Fruit fly (Drosophila melanogaster) whole organism, embryonic: ENCODE data around the gene PolD2.

ENCODE experiments used
- Adf1 ChIP-seq: fragments of 200-800 bp; sonication (Bioruptor generic); IDR thresholded peaks from 2 replicates; pipeline ENCODE4 v1.3.6; 2022; ENCODE audit warnings: missing biosample characterization, missing genetic modification characterization
- Blimp-1 ChIP-seq: fragments of 200-800 bp; sonication (Bioruptor generic); optimal IDR thresholded peaks from 3 replicates; lab custom pipeline; 2018; ENCODE audit warnings: missing biosample characterization, missing genetic modification characterization, mild to moderate bottlenecking, moderate library complexity, missing genetic modification reagents
- CG10543 ChIP-seq: fragments of 200-800 bp; sonication (Bioruptor generic); optimal IDR thresholded peaks from 3 replicates; lab custom pipeline; 2017; ENCODE audit warnings: missing biosample characterization, mild to moderate bottlenecking, missing genetic modification characterization, moderate library complexity
- CG12104 ChIP-seq: fragments of 200-800 bp; sonication (Bioruptor generic); optimal IDR thresholded peaks from 3 replicates; lab custom pipeline; 2016; ENCODE audit warnings: missing biosample characterization, missing genetic modification characterization
- CG13123 ChIP-seq: fragments of 200-800 bp; sonication (Bioruptor generic); optimal IDR thresholded peaks from 2 replicates; lab custom pipeline; 2016; ENCODE audit warnings: missing biosample characterization, missing genetic modification characterization
- CG13296 ChIP-seq: fragments of 200-800 bp; sonication (Bioruptor generic); optimal IDR thresholded peaks from 3 replicates; lab custom pipeline; 2018; ENCODE audit warnings: missing biosample characterization, mild to moderate bottlenecking, missing genetic modification characterization
- CG14860 ChIP-seq: fragments of 200-800 bp; sonication (Bioruptor generic); IDR thresholded peaks from 3 replicates; pipeline ENCODE4 v1.3.6; 2022; ENCODE audit warnings: missing biosample characterization, missing genetic modification characterization; ENCODE audit not compliant: partially characterized antibody
- CG15269 ChIP-seq: fragments of 200-800 bp; sonication (Bioruptor generic); optimal IDR thresholded peaks from 2 replicates; lab custom pipeline; 2018; ENCODE audit warnings: missing biosample characterization, mild to moderate bottlenecking, missing genetic modification characterization, moderate library complexity
- CG1602 ChIP-seq: fragments of 200-800 bp; sonication (Bioruptor generic); optimal IDR thresholded peaks from 3 replicates; lab custom pipeline; 2016; ENCODE audit warnings: missing biosample characterization, missing genetic modification characterization
- CG1603 ChIP-seq: fragments of 200-800 bp; sonication (Bioruptor generic); optimal IDR thresholded peaks from 2 replicates; lab custom pipeline; 2019; ENCODE audit warnings: missing biosample characterization, mild to moderate bottlenecking, missing genetic modification characterization, moderate library complexity
- CG16779 ChIP-seq: fragments of 200-800 bp; sonication (Bioruptor generic); IDR thresholded peaks from 2 replicates; pipeline ENCODE4 v1.3.6; 2022; ENCODE audit warnings: missing biosample characterization, missing genetic modification characterization
- CG18476 ChIP-seq: fragments of 200-800 bp; sonication (Bioruptor generic); optimal IDR thresholded peaks from 2 replicates; lab custom pipeline; 2016; ENCODE audit warnings: missing biosample characterization, mild to moderate bottlenecking, missing genetic modification characterization
- CG3163 ChIP-seq: fragments of 200-800 bp; sonication (Bioruptor generic); optimal IDR thresholded peaks from 3 replicates; lab custom pipeline; 2016; ENCODE audit warnings: missing biosample characterization, missing genetic modification characterization
- CG5180 ChIP-seq: fragments of 200-800 bp; sonication (Bioruptor generic); optimal IDR thresholded peaks from 3 replicates; lab custom pipeline; 2017; ENCODE audit warnings: missing biosample characterization, missing genetic modification characterization, mild to moderate bottlenecking, moderate library complexity, missing genetic modification reagents
- CG6689 ChIP-seq: fragments of 200-800 bp; sonication (Bioruptor generic); IDR thresholded peaks from 2 replicates; pipeline ENCODE4 v1.3.6; 2022; ENCODE audit warnings: missing biosample characterization, missing genetic modification characterization
- CG6854 ChIP-seq: fragments of 200-800 bp; sonication (Bioruptor generic); optimal IDR thresholded peaks from 3 replicates; lab custom pipeline; 2017; ENCODE audit warnings: missing biosample characterization, mild to moderate bottlenecking, missing genetic modification characterization
- Dbx ChIP-seq: fragments of 200-800 bp; sonication (Bioruptor generic); IDR thresholded peaks from 3 replicates; pipeline ENCODE4 v1.3.6; 2022; ENCODE audit warnings: missing biosample characterization, missing genetic modification characterization
- Dip2 ChIP-seq: fragments of 200-800 bp; sonication (Bioruptor generic); IDR thresholded peaks from 2 replicates; pipeline ENCODE4 v1.3.6; 2022; ENCODE audit warnings: missing biosample characterization, missing genetic modification characterization
- Dp ChIP-seq: fragments of 200-800 bp; sonication (Bioruptor generic); optimal IDR thresholded peaks from 2 replicates; lab custom pipeline; 2018; ENCODE audit warnings: missing biosample characterization, mild to moderate bottlenecking, missing genetic modification characterization, moderate library complexity
- Dref ChIP-seq: fragments of 200-800 bp; sonication (Bioruptor generic); IDR thresholded peaks from 2 replicates; pipeline ENCODE4 v1.3.6; 2022; ENCODE audit warnings: missing biosample characterization, missing genetic modification characterization
- E2f2 ChIP-seq: fragments of 200-800 bp; sonication (Bioruptor generic); IDR thresholded peaks from 2 replicates; pipeline ENCODE4 v1.3.6; 2022; ENCODE audit warnings: missing biosample characterization, missing genetic modification characterization
- Gug ChIP-seq: fragments of 200-800 bp; sonication (Bioruptor generic); IDR thresholded peaks from 4 replicates; pipeline ENCODE4 v1.3.6; 2022; ENCODE audit warnings: missing biosample characterization, missing genetic modification characterization
- HmgD ChIP-seq: fragments of 200-800 bp; sonication (Bioruptor generic); optimal IDR thresholded peaks from 3 replicates; lab custom pipeline; 2016; ENCODE audit warnings: missing biosample characterization, missing genetic modification characterization
- Hmx ChIP-seq: fragments of 200-800 bp; sonication (Bioruptor generic); optimal IDR thresholded peaks from 2 replicates; lab custom pipeline; 2016; ENCODE audit warnings: missing biosample characterization, missing genetic modification characterization
- Hr78 ChIP-seq, 2 experiments: fragments of 200-800 bp in 1 of 2; fragments of >200 bp in 1 of 2; sonication (Bioruptor generic) in 1 of 2; optimal IDR thresholded peaks; 2 replicates each; lab custom pipeline; 2017 to 2019; ENCODE audit warnings: missing biosample characterization in 2 of 2, missing genetic modification characterization in 2 of 2, mild to moderate bottlenecking in 1 of 2, moderate library complexity in 1 of 2
- Med ChIP-seq: fragments of 200-800 bp; sonication (Bioruptor generic); peaks from one replicate; lab custom pipeline; 2016; ENCODE audit warnings: missing biosample characterization, missing genetic modification characterization, mild to moderate bottlenecking, inconsistent platforms, moderate library complexity
- Nf-YB ChIP-seq: fragments of 200-800 bp; sonication (Bioruptor generic); optimal IDR thresholded peaks from 3 replicates; lab custom pipeline; 2019; ENCODE audit warnings: missing biosample characterization, mild to moderate bottlenecking, missing genetic modification characterization, moderate library complexity
- Opbp ChIP-seq: fragments of 200-800 bp; sonication (Bioruptor generic); IDR thresholded peaks from 3 replicates; pipeline ENCODE4 v1.3.6; 2022; ENCODE audit warnings: missing biosample characterization, missing genetic modification characterization; ENCODE audit not compliant: partially characterized antibody
- Rfx ChIP-seq: fragments of 200-800 bp; sonication (Bioruptor generic); IDR thresholded peaks from 2 replicates; pipeline ENCODE4 v1.3.6; 2022; ENCODE audit warnings: missing biosample characterization, missing genetic modification characterization
- Taf1 ChIP-seq: fragments of 200-800 bp; sonication (Bioruptor generic); IDR thresholded peaks from 2 replicates; pipeline ENCODE4 v1.3.6; 2022; ENCODE audit warnings: missing biosample characterization, missing genetic modification characterization
- bowl ChIP-seq: fragments of 200-800 bp; sonication (Bioruptor generic); IDR thresholded peaks from 2 replicates; pipeline ENCODE4 v1.3.6; 2022; ENCODE audit warnings: missing biosample characterization, missing genetic modification characterization
- chinmo ChIP-seq: fragments of 200-800 bp; sonication (Bioruptor generic); IDR thresholded peaks from 4 replicates; pipeline ENCODE4 v1.3.6; 2022; ENCODE audit warnings: missing biosample characterization, missing genetic modification characterization; ENCODE audit not compliant: partially characterized antibody
- chm ChIP-seq: fragments of 200-800 bp; sonication (Bioruptor generic); IDR thresholded peaks from 2 replicates; pipeline ENCODE4 v1.3.6; 2022; ENCODE audit warnings: missing biosample characterization, missing genetic modification characterization
- ci ChIP-seq: fragments of 200-800 bp; sonication (Bioruptor generic); IDR thresholded peaks from 3 replicates; pipeline ENCODE4 v1.3.6; 2022; ENCODE audit warnings: missing biosample characterization, missing genetic modification characterization
- croc ChIP-seq: fragments of 200-800 bp; sonication (Bioruptor generic); conservative IDR thresholded peaks from 3 replicates; pipeline ENCODE4 v1.3.6; 2022; ENCODE audit warnings: missing biosample characterization, missing genetic modification characterization
- crol ChIP-seq: fragments of 200-800 bp; sonication (Bioruptor generic); IDR thresholded peaks from 2 replicates; pipeline ENCODE4 v1.3.6; 2022; ENCODE audit warnings: missing biosample characterization, missing genetic modification characterization
- en ChIP-seq: fragments of 200-800 bp; sonication (Bioruptor generic); optimal IDR thresholded peaks from 2 replicates; lab custom pipeline; 2016; ENCODE audit warnings: missing biosample characterization, missing genetic modification characterization
- ftz-f1 ChIP-seq: fragments of 200-800 bp; sonication (Bioruptor generic); optimal IDR thresholded peaks from 2 replicates; lab custom pipeline; 2016; ENCODE audit warnings: missing biosample characterization, missing genetic modification characterization
- gcm2 ChIP-seq: fragments of 200-800 bp; sonication (Bioruptor generic); optimal IDR thresholded peaks from 2 replicates; lab custom pipeline; 2016; ENCODE audit warnings: missing biosample characterization, missing genetic modification characterization
- lab ChIP-seq: fragments of 200-800 bp; sonication (Bioruptor generic); optimal IDR thresholded peaks from 3 replicates; lab custom pipeline; 2017; ENCODE audit warnings: missing biosample characterization, missing genetic modification characterization, mild to moderate bottlenecking, moderate library complexity, missing genetic modification reagents
- oc ChIP-seq: fragments of 200-800 bp; sonication (Bioruptor generic); optimal IDR thresholded peaks from 2 replicates; lab custom pipeline; 2018; ENCODE audit warnings: missing biosample characterization, mild to moderate bottlenecking, missing genetic modification characterization, moderate library complexity
- otp ChIP-seq: fragments of 200-800 bp; sonication (Bioruptor generic); IDR thresholded peaks from 3 replicates; pipeline ENCODE4, ENCODE4 v1.3.6; 2022; ENCODE audit warnings: missing biosample characterization, missing genetic modification characterization
- pros ChIP-seq: fragments of 200-800 bp; sonication (Bioruptor generic); optimal IDR thresholded peaks from 3 replicates; lab custom pipeline; 2019; ENCODE audit warnings: missing biosample characterization, mild to moderate bottlenecking, missing genetic modification characterization, moderate library complexity
- sob ChIP-seq: fragments of 200-800 bp; sonication (Bioruptor generic); IDR thresholded peaks from 2 replicates; pipeline ENCODE4 v1.3.6; 2022; ENCODE audit warnings: missing biosample characterization, missing genetic modification characterization
- sug ChIP-seq: fragments of 200-800 bp; optimal IDR thresholded peaks from 2 replicates; lab custom pipeline; 2019; ENCODE audit warnings: missing biosample characterization, mild to moderate bottlenecking, missing genetic modification characterization, moderate library complexity
- tgo ChIP-seq: fragments of 200-800 bp; sonication (Bioruptor generic); IDR thresholded peaks from 3 replicates; pipeline ENCODE4 v1.3.6; 2022; ENCODE audit warnings: missing biosample characterization, missing genetic modification characterization
- tna ChIP-seq: fragments of 200-800 bp; sonication (Bioruptor generic); IDR thresholded peaks from 2 replicates; pipeline ENCODE4 v1.3.6; 2022; ENCODE audit warnings: missing biosample characterization, missing genetic modification characterization; ENCODE audit not compliant: partially characterized antibody
- unc-4 ChIP-seq: fragments of 200-800 bp; sonication (Bioruptor generic); IDR thresholded peaks from 2 replicates; pipeline ENCODE4 v1.3.6; 2022; ENCODE audit warnings: missing biosample characterization, missing genetic modification characterization; ENCODE audit not compliant: partially characterized antibody
- z ChIP-seq: fragments of 200-800 bp; sonication (Bioruptor generic); IDR thresholded peaks from 3 replicates; pipeline ENCODE4 v1.3.6; 2022; ENCODE audit warnings: missing biosample characterization, missing genetic modification characterization
- zen2 ChIP-seq: fragments of 200-800 bp; sonication (Bioruptor generic); IDR thresholded peaks from 3 replicates; pipeline ENCODE4 v1.3.6; 2022; ENCODE audit warnings: missing biosample characterization, missing genetic modification characterization; ENCODE audit not compliant: partially characterized antibody

The PolD2 gene

DNA sequence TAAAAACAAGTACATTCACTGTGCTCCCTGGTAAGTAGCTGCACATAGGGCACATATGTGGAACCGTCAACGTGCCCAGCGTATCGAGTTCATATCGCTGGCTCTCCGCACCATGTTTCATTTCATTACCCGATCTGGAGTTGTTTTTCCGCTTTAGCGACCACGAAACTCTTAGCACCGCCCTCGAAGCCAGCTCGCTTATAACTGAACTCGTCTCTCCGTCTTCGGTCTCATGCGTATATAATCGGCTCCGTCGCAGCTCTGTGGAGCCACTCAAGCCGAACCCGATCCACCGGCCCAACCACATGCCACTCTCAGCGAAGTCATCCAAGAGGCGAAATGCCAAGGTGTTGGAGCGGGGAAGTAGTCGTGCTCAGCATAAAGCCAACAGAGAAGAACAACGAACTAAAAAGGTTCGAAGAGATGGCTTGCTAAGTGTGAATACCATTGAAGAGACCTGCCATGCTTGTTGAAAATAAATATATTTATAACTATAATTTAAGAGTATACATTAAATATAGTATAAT lies 19.9 kb upstream of the PolD2 start, which contains the start of gene Cht2 (continued):
- TF ChIP-seq oc (tag; lab: Kevin White, UChicago) (peak; percentile 11), Med (peak; percentile 76), Dbx (0 out of 3 replicates have a peak, but pooled peaks have one; percentile 20), CG6854 (GFP tag; lab: Kevin White, UChicago) (peak; percentile 23), ci (GFP tag; lab: Robert Waterston, UW) (peak; percentile 58; the same call in 1 of the 3 replicates), CG18476 (GFP tag; lab: Kevin White, UChicago) (peak; percentile 34), Rfx (GFP tag; lab: Robert Waterston, UW) (peak; percentile 28; the same call in 1 of the 2 replicates), CG16779 (GFP tag; lab: Robert Waterston, UW) (0 out of 2 replicates have a peak, but pooled peaks have one; percentile 11), croc (no peak), sob (GFP tag; lab: Robert Waterston, UW) (peak; percentile 51; the same call in 1 of the 2 replicates), chinmo (GFP tag; lab: Robert Waterston, UW) (peak; percentile 76; the same call in 1 of the 4 replicates), CG10543 (peak; percentile 73), lab (no peak), pros (GFP tag; lab: Kevin White, UChicago) (peak; percentile 91), unc-4 (peak; percentile 21; the same call in 1 of the 2 replicates), CG5180 (peak; percentile 81), CG12104 (GFP tag; lab: Kevin White, UChicago) (no peak), otp (GFP tag; lab: Robert Waterston, UW) (no peak), Nf-YB (GFP tag; lab: Kevin White, UChicago) (peak; percentile 1), CG13123 (no peak), Gug (no peak), Hr78 (GFP tag; optimal IDR thresholded peaks at IDR 0.05; lab: Kevin White, UChicago) (peak in 1 of 2 experiments; percentile 66), HmgD (GFP tag; lab: Kevin White, UChicago) (no peak), CG15269 (tag; lab: Kevin White, UChicago) (peak; percentile 49), chm (GFP tag; lab: Robert Waterston, UW) (0 out of 2 replicates have a peak, but pooled peaks have one; percentile 12), ftz-f1 (GFP tag; lab: Kevin White, UChicago) (peak; percentile 25), gcm2 (GFP tag; lab: Kevin White, UChicago) (peak; percentile 18), Hmx (GFP tag; lab: Kevin White, UChicago) (no peak), Adf1 (GFP tag; lab: Robert Waterston, UW) (peak; percentile 33; the same call in 1 of the 2 replicates), CG3163 (GFP tag; lab: Kevin White, UChicago) (peak; percentile 82), Dref (GFP tag; lab: Robert Waterston, UW) (0 out of 2 replicates have a peak, but pooled peaks have one; percentile 7), z (GFP tag; lab: Robert Waterston, UW) (peak; percentile 86), zen2 (GFP tag; lab: Robert Waterston, UW) (0 out of 3 replicates have a peak, but pooled peaks have one; percentile 38), CG1603 (tag; lab: Kevin White, UChicago) (no peak), CG6689 (GFP tag; lab: Robert Waterston, UW) (0 out of 2 replicates have a peak, but pooled peaks have one; percentile 8), CG14860 (GFP tag; lab: Robert Waterston, UW) (no peak)

DNA sequence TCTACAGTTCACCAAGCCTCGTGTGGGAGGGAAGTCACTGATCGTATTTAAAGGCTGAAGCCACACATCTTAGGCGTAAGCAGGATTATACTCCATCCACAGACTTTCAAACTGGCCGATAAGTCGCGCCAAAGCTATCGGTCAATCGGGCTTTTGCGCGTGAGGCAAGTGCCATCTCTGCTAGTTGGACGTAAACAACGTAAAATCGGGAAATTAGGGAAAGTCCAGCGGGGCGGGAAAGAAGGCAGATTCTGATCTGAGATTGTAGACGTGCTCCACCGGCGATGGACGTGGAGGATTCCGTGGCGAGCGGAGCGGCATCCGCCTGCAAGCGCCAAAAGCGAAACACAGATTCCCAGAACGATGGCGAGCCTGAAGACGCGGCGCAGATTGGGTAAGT lies 19.3 kb upstream of the PolD2 start, which contains the start of gene CG8001:
CG8001 (plus strand) TSS at position 17 of the 400 bp plus-strand sequence.
- TF ChIP-seq Dip2 (GFP tag; lab: Robert Waterston, UW) = no peak
- no peak for TF ChIP-seq en
- no peak for TF ChIP-seq CG1602 (GFP tag; lab: Kevin White, UChicago)
- peak; percentile 49; the same call in 2 of the 3 replicates for TF ChIP-seq Opbp
- TF ChIP-seq CG3163 (GFP tag; lab: Kevin White, UChicago) = no peak
- TF ChIP-seq tgo (GFP tag; lab: Robert Waterston, UW) = no peak
- TF ChIP-seq tna (GFP tag; lab: Robert Waterston, UW) = 0 out of 2 replicates have a peak, but pooled peaks have one; percentile 26
- no peak for TF ChIP-seq CG13296 (GFP tag; lab: Kevin White, UChicago)
- TF ChIP-seq Dp = peak; percentile 90
- TF ChIP-seq sug (tag; lab: Kevin White, UChicago) = no peak
- TF ChIP-seq E2f2 (GFP tag; lab: Robert Waterston, UW) = peak; percentile 94
- TF ChIP-seq bowl = no peak
- TF ChIP-seq Blimp-1 (GFP tag; lab: Kevin White, UChicago) = no peak
- TF ChIP-seq crol = peak; percentile 68
- no peak for TF ChIP-seq Taf1 (GFP tag; lab: Robert Waterston, UW)
